Worm (Caenorhabditis elegans) whole organism, L3 larva: ENCODE data around the gene scl-25.

Source experiments
- R02D3.7 ChIP-seq: fragments of 150-350 bp; optimal IDR thresholded peaks from 2 replicates; lab custom pipeline; 2014; ENCODE audit warnings: missing biosample characterization, missing genetic modification characterization
- ZK546.5 ChIP-seq: sonication (generic microtip); optimal IDR thresholded peaks from 2 replicates; lab custom pipeline; 2017; ENCODE audit warnings: missing biosample characterization, missing genetic modification characterization
- ceh-16 ChIP-seq: sonication (generic microtip); optimal IDR thresholded peaks from 2 replicates; lab custom pipeline; 2017; ENCODE audit warnings: missing biosample characterization, missing genetic modification characterization
- ceh-28 ChIP-seq: fragments of 150-350 bp; optimal IDR thresholded peaks from 2 replicates; lab custom pipeline; 2014; ENCODE audit warnings: missing biosample characterization, missing genetic modification reagents, missing genetic modification characterization
- ceh-82 ChIP-seq: fragments of 150-350 bp; optimal IDR thresholded peaks from 2 replicates; lab custom pipeline; 2014; ENCODE audit warnings: missing biosample characterization, missing genetic modification characterization
- daf-12 ChIP-seq: fragments of 150-350 bp; optimal IDR thresholded peaks from 2 replicates; lab custom pipeline; 2014; ENCODE audit warnings: missing biosample characterization, missing genetic modification reagents, missing genetic modification characterization
- egl-27 ChIP-seq: sonication (generic microtip); optimal IDR thresholded peaks from 4 replicates; lab custom pipeline; 2017; ENCODE audit warnings: missing biosample characterization, missing genetic modification reagents, missing genetic modification characterization
- egl-5 ChIP-seq: fragments of 150-350 bp; optimal IDR thresholded peaks from 2 replicates; lab custom pipeline; 2017; ENCODE audit warnings: missing biosample characterization, missing genetic modification reagents, missing genetic modification characterization, inconsistent platforms
- elt-1 ChIP-seq: fragments of 150-350 bp; optimal IDR thresholded peaks from 2 replicates; lab custom pipeline; 2014; ENCODE audit warnings: missing biosample characterization, missing genetic modification characterization
- elt-3 ChIP-seq, 3 experiments: fragments of 150-350 bp in 1 of 3; sonication (generic microtip) in 2 of 3; optimal IDR thresholded peaks; 2 replicates in 2 of 3; 4 replicates in 1 of 3; lab custom pipeline; 2014 to 2017; ENCODE audit warnings: missing biosample characterization in 3 of 3, missing genetic modification characterization in 3 of 3
- eor-1 ChIP-seq, 2 experiments: fragments of 150-350 bp; optimal IDR thresholded peaks; 2 replicates each; lab custom pipeline; 2014 to 2018; ENCODE audit warnings: missing biosample characterization in 2 of 2, missing genetic modification characterization in 2 of 2
- hmg-11 ChIP-seq: sonication (generic microtip); optimal IDR thresholded peaks from 2 replicates; lab custom pipeline; 2016; ENCODE audit warnings: missing genetic modification characterization, missing compliant biosample characterization
- lin-15B ChIP-seq: fragments of 150-350 bp; optimal IDR thresholded peaks from 2 replicates; lab custom pipeline; 2014; ENCODE audit warnings: missing biosample characterization, missing genetic modification characterization
- lin-39 ChIP-seq: fragments of 150-350 bp; optimal IDR thresholded peaks from 2 replicates; lab custom pipeline; 2018; ENCODE audit warnings: missing biosample characterization, missing genetic modification reagents, missing genetic modification characterization
- mdl-1 ChIP-seq: fragments of 150-350 bp; optimal IDR thresholded peaks from 2 replicates; lab custom pipeline; 2014; ENCODE audit warnings: missing biosample characterization, missing genetic modification characterization
- mml-1 ChIP-seq: fragments of 150-350 bp; sonication (generic microtip); optimal IDR thresholded peaks from 3 replicates; lab custom pipeline; 2014; ENCODE audit warnings: missing biosample characterization, missing genetic modification characterization
- nfya-1 ChIP-seq: sonication (generic microtip); optimal IDR thresholded peaks from 2 replicates; lab custom pipeline; 2017; ENCODE audit warnings: missing genetic modification characterization, mild to moderate bottlenecking, missing compliant biosample characterization, antibody characterized with exemption, moderate library complexity; ENCODE audit not compliant: insufficient read depth
- nhr-11 ChIP-seq: fragments of 150-350 bp; optimal IDR thresholded peaks from 2 replicates; lab custom pipeline; 2014; ENCODE audit warnings: missing biosample characterization, missing genetic modification characterization
- nhr-23 ChIP-seq: fragments of 150-350 bp; optimal IDR thresholded peaks from 2 replicates; lab custom pipeline; 2014; ENCODE audit warnings: missing biosample characterization, missing genetic modification reagents, missing genetic modification characterization
- nhr-25 ChIP-seq: sonication (generic microtip); optimal IDR thresholded peaks from 2 replicates; lab custom pipeline; 2017; ENCODE audit warnings: missing biosample characterization, missing genetic modification characterization
- nhr-28 ChIP-seq: fragments of 150-350 bp; optimal IDR thresholded peaks from 2 replicates; lab custom pipeline; 2014; ENCODE audit warnings: missing biosample characterization, missing genetic modification characterization
- nhr-67 ChIP-seq: fragments of 150-350 bp; optimal IDR thresholded peaks from 2 replicates; lab custom pipeline; 2014; ENCODE audit warnings: missing biosample characterization, missing genetic modification characterization
- nhr-76 ChIP-seq: fragments of 150-350 bp; sonication (generic microtip); optimal IDR thresholded peaks from 5 replicates; lab custom pipeline; 2014; ENCODE audit warnings: missing biosample characterization, missing genetic modification characterization
- pha-4 ChIP-seq: fragments of 150-350 bp; optimal IDR thresholded peaks from 2 replicates; lab custom pipeline; 2014; ENCODE audit warnings: missing biosample characterization, missing genetic modification reagents, missing genetic modification characterization
- pqm-1 ChIP-seq: fragments of 150-350 bp; optimal IDR thresholded peaks from 2 replicates; lab custom pipeline; 2017; ENCODE audit warnings: missing biosample characterization, missing genetic modification characterization, inconsistent platforms
- sea-2 ChIP-seq: fragments of 150-350 bp; sonication (generic microtip); optimal IDR thresholded peaks from 4 replicates; lab custom pipeline; 2014; ENCODE audit warnings: missing biosample characterization, missing genetic modification reagents, missing genetic modification characterization
- snpc-4 ChIP-seq: fragments of 150-350 bp; optimal IDR thresholded peaks from 2 replicates; lab custom pipeline; 2014; ENCODE audit warnings: missing biosample characterization, missing genetic modification characterization
- unc-39 ChIP-seq: sonication (generic microtip); optimal IDR thresholded peaks from 4 replicates; lab custom pipeline; 2017; ENCODE audit warnings: missing biosample characterization, missing genetic modification characterization
- unc-62 ChIP-seq: fragments of 150-350 bp; sonication (generic microtip); optimal IDR thresholded peaks from 4 replicates; lab custom pipeline; 2014; ENCODE audit warnings: missing biosample characterization, missing genetic modification reagents, missing genetic modification characterization
- ztf-11 ChIP-seq: fragments of 150-350 bp; optimal IDR thresholded peaks from 2 replicates; lab custom pipeline; 2014; ENCODE audit warnings: missing biosample characterization, missing genetic modification characterization
- ztf-4 ChIP-seq: fragments of 150-350 bp; optimal IDR thresholded peaks from 2 replicates; lab custom pipeline; 2014; ENCODE audit warnings: missing biosample characterization, missing genetic modification characterization

The scl-25 gene

DNA sequence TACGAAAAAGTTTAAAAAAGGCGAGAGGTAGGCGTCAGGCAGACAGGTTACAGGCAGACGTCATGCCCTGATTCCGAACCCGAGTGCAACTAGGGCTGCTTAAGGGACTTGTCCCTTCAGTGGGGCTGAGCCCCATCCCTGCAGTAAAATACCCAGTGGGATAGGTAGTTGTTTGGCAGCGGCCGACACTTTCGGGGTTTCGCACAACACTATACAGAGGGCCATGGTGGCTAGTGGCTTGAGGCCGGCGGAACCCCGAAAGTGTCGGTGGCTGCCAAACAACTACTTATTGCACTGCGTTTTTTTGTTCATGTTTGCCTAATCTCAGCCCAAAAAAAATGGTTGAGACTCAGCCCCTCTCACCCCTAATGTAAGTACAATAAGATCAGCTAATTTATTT is 9.9 kb upstream of the scl-25 start:
- TF ChIP-seq ztf-11 (tag; lab: Kevin White, UChicago) = no peak
- no peak for TF ChIP-seq nhr-23 (tag; lab: Kevin White, UChicago)
- no peak for TF ChIP-seq sea-2 (GFP tag; lab: Kevin White, UChicago)
- no peak for TF ChIP-seq nhr-28 (tag; lab: Kevin White, UChicago)
- no peak for TF ChIP-seq elt-3 (tag; optimal IDR thresholded peaks at IDR 0.05; lab: Kevin White, UChicago)
- TF ChIP-seq ztf-4 (tag; lab: Kevin White, UChicago) = no peak
- no peak for TF ChIP-seq nhr-67 (tag; lab: Kevin White, UChicago)
- no peak for TF ChIP-seq ceh-16

DNA sequence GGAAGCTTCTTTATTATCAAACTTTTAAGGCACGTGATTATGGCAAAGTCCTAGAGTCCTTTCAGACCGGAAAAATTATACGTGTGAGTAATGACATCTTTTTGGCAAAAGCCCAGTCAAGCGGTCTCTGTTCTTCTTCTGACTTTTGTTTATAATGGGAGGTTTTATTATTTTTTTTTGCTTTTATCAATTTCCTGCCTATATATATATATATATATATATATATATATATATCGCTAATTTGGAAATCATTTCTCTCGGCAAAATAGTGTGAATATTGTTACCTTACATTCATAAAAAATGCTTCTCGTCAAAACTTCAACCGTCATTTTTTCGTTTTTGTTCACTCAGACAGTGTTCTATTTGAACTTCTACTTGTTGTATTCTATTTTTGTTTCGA is 7.8 kb upstream of the scl-25 start, which contains the start of gene srbc-62:
srbc-62 (plus strand) TSS at position 301 of the 400 bp plus-strand sequence.
- no peak for TF ChIP-seq egl-5 (tag; lab: Kevin White, UChicago)
- TF ChIP-seq hmg-11 = no peak
- TF ChIP-seq elt-1 (tag; lab: Kevin White, UChicago) = no peak
- TF ChIP-seq nfya-1 (tag; lab: Kevin White, UChicago) = no peak
- TF ChIP-seq, all 47 proteins: peak for 0

DNA sequence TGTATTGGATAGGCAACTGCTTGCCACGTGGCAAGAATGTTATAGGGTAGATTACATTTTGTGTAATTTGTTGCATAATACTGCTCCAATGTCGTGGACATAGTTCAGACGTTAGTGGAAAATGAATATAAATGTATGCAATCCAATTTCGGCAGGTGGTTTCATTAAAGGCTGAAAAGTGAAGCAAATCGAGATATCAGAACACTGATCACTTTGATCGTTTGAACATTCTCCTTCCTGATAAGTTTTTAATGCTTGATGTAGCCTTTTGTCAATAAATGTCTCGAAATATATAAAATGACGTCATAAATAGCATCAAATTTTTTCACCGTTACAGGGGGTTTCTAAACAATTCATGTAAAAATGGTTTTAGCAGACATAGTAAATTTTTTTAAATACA is 5.1 kb upstream of the scl-25 start, which contains the start of gene srh-109:
srh-109 (minus strand) TSS at position 101 of the 400 bp plus-strand sequence.
- TF ChIP-seq pha-4 (no peak), unc-39 (tag; lab: Kevin White, UChicago) (no peak), ceh-82 (no peak), eor-1 (tag; optimal IDR thresholded peaks at IDR 0.05; lab: Kevin White, UChicago) (no peak), ztf-4 (tag; lab: Kevin White, UChicago) (no peak), nhr-67 (tag; lab: Kevin White, UChicago) (no peak), ZK546.5 (tag; lab: Kevin White, UChicago) (no peak), nhr-23 (tag; lab: Kevin White, UChicago) (no peak), nhr-76 (tag; lab: Kevin White, UChicago) (no peak), lin-39 (tag; lab: Kevin White, UChicago) (no peak), unc-62 (GFP tag; lab: Kevin White, UChicago) (no peak)

DNA sequence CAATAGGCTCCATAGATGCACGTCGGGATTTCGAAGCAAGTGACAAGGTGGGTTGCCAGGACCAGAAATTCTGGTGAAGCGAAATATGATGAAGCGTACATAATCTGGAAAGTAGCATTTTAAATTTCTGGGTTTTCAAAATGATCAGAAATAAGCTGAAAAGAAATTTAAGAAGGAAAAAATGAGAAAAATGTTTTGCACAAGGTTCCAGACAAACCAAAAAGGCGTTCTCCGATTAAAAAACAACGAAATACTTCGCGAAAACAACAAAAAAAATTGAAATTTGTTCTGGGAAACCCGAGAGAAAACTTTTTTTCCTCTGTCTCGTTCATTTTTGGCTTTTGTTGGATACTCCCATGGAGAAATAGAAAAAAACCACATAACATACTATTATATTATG is 2.2 kb upstream of the scl-25 start, which contains the start of gene srh-252:
srh-252 (minus strand) TSS at position 101 of the 400 bp plus-strand sequence.
- no peak for TF ChIP-seq unc-62 (GFP tag; lab: Kevin White, UChicago)
- no peak for TF ChIP-seq egl-27
- no peak for TF ChIP-seq mdl-1 (tag; lab: Kevin White, UChicago)

DNA sequence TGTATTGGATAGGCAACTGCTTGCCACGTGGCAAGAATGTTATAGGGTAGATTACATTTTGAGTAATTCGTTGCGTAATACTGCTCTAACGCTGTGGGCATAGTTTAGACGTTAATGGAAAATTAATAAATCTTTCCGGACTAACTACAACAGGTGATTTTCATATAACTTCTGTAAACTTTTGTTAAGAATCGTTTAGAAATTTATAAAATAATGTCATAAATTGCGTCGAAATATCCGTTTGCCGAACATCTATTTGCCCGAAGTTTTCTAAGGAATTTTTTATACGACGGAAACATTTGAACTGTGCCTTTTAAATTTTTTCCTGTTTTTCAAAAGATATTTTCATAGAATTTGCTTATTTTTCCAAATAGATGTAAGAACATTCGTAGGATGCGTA is 630 bp downstream of the scl-25 start, which contains the start of gene srh-112:
srh-112 (minus strand) TSS at position 101 of the 400 bp plus-strand sequence.
- TF ChIP-seq hmg-11 (no peak), sea-2 (GFP tag; lab: Kevin White, UChicago) (no peak), R02D3.7 (tag; lab: Kevin White, UChicago) (no peak), pqm-1 (no peak), nhr-11 (no peak), snpc-4 (no peak), daf-12 (tag; lab: Kevin White, UChicago) (no peak), ceh-28 (tag; lab: Kevin White, UChicago) (no peak), ztf-11 (tag; lab: Kevin White, UChicago) (no peak), ceh-82 (no peak), nhr-28 (tag; lab: Kevin White, UChicago) (no peak)

DNA sequence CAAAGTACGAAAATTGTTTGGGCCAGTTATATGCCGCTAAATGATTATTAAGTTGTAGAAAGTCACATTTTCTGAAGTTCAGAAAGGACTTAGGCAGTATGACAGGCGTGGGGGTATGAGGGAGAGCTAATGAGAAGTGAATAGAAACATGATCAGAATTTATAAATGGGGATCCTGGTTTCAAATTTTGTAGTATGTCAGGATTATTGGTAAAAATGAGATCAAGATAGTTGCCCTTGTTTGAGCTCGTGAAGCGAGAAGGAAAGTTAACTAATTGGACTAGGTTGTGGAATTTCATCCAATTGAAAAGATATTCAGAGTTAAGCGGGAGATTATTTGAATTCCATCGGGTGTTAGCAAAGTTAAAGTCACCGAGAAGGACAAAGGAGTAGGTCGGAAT is 6.9 kb downstream of the scl-25 start:
- TF ChIP-seq ceh-28 (tag; lab: Kevin White, UChicago) (no peak), elt-1 (tag; lab: Kevin White, UChicago) (no peak), elt-3 (tag; optimal IDR thresholded peaks at IDR 0.05; lab: Kevin White, UChicago) (no peak), unc-39 (tag; lab: Kevin White, UChicago) (no peak), hmg-11 (no peak), ZK546.5 (tag; lab: Kevin White, UChicago) (no peak), snpc-4 (no peak), mml-1 (no peak), egl-27 (no peak), lin-15B (tag; lab: Kevin White, UChicago) (no peak), nhr-11 (no peak), nhr-25 (tag; lab: Kevin White, UChicago) (no peak), unc-62 (GFP tag; lab: Kevin White, UChicago) (no peak)
